Fruit fly (Drosophila melanogaster): ENCODE measurements around the gene CG15196.

The CG15196 gene

dm6 chrX:11451027-11451572 lies 41.4 kb downstream of the CG15196 start:
- TF ChIP-seq CG12605 (GFP tag; IDR thresholded peaks at IDR 0.05) (0 out of 2 replicates have a peak, but pooled peaks have one; percentile 13), rn (GFP tag; IDR thresholded peaks at IDR 0.05) (0 out of 2 replicates have a peak, but pooled peaks have one; percentile 33), Pif1A (GFP tag; optimal IDR thresholded peaks at IDR 0.05) (peak; percentile 36), CG32121 (GFP tag; IDR thresholded peaks at IDR 0.05) (peak; percentile 78; the same call in 1 of the 2 replicates), Pif1B (GFP tag; optimal IDR thresholded peaks at IDR 0.05) (no peak), Snoo (tag; optimal IDR thresholded peaks at IDR 0.05) (no peak), CG10348 (GFP tag; IDR thresholded peaks at IDR 0.05) (0 out of 2 replicates have a peak, but pooled peaks have one; percentile 50), CG4496 (GFP tag; IDR thresholded peaks at IDR 0.05) (peak; percentile 81), Ets98B (GFP tag; IDR thresholded peaks at IDR 0.05) (peak; percentile 84), CG8301 (tag; optimal IDR thresholded peaks at IDR 0.05) (peak; percentile 29), fd96Ca (GFP tag; IDR thresholded peaks at IDR 0.05) (peak; percentile 78)

DNA sequence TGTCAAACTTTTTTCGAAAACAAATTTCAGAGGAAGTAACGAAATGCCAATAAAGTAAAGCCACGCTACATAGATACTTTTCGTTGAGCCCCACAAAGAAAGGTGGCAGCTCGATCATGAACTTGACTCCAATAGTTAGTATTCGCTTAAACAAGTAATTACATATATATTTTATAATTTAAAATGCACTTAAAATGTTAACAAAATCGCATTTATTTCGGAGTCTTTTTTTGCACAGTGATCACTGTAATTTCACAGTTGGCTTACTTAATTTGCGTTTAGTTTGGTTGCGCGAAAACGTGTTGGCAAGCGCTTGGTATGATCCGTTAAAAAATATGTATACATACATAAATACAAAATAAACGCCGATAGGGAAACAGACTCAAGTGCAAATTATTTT lies 41.9 kb downstream of the CG15196 start:
- no peak for TF ChIP-seq D1 (tag; optimal IDR thresholded peaks at IDR 0.05)
- peak; percentile 48; the same call in 1 of the 2 replicates for TF ChIP-seq Ets98B (GFP tag; IDR thresholded peaks at IDR 0.05)
- TF ChIP-seq CG4496 (GFP tag; IDR thresholded peaks at IDR 0.05), result 0 out of 3 replicates have a peak, but pooled peaks have one; percentile 48
- TF ChIP-seq CG9948 (tag; optimal IDR thresholded peaks at IDR 0.05), result no peak
- TF ChIP-seq CG12605 (GFP tag; IDR thresholded peaks at IDR 0.05), result no peak
- no peak for TF ChIP-seq Pif1A (GFP tag; optimal IDR thresholded peaks at IDR 0.05)
- no peak for TF ChIP-seq CG10348 (GFP tag; IDR thresholded peaks at IDR 0.05)
- no peak for TF ChIP-seq CG34367 (tag; optimal IDR thresholded peaks at IDR 0.05)

DNA sequence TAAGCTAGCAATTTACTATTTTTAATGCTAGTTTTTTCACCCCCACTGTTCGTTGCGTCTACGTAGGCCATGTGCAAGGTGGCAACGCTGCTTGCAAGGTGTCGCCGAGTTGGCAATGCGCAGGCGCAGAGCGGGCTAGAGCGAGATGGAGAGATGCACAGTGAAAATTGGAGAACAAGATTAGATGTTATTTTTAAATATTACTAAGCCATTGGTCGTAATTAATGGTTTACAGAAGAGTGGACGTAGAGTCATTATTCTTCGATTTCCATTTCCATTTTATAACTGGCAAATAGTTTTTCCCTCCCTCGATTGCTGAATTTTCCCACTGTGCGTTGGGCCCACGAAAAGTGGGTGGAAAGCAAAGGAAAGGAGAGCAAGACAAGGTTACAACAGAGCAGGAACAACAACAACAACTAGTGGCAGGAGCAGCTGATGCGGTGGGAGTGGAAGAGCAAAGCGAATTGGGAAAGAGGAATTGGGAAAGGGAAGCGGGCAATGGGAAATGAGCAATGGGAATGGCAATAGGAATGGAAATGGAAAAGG lies 43.2 kb downstream of the CG15196 start:
- TF ChIP-seq D1 (tag; optimal IDR thresholded peaks at IDR 0.05) (peak; percentile 16), Ets98B (GFP tag; IDR thresholded peaks at IDR 0.05) (peak; percentile 94), CG9948 (tag; optimal IDR thresholded peaks at IDR 0.05) (peak; percentile 77), CG10348 (GFP tag; IDR thresholded peaks at IDR 0.05) (peak; percentile 79), CG8159 (tag; optimal IDR thresholded peaks at IDR 0.05) (peak; percentile 78), fd96Ca (GFP tag; IDR thresholded peaks at IDR 0.05) (peak; percentile 96), CG12605 (GFP tag; IDR thresholded peaks at IDR 0.05) (peak; percentile 84), CG13204 (GFP tag; optimal IDR thresholded peaks at IDR 0.05) (peak; percentile 49), Pif1B (GFP tag; optimal IDR thresholded peaks at IDR 0.05) (peak; percentile 89), CG34367 (tag; optimal IDR thresholded peaks at IDR 0.05) (peak; percentile 73), CG15710 (tag; optimal IDR thresholded peaks at IDR 0.05) (peak; percentile 79), CG14655 (GFP tag; optimal IDR thresholded peaks at IDR 0.05) (peak; percentile 88), CG32121 (GFP tag; IDR thresholded peaks at IDR 0.05) (peak; percentile 91), Snoo (tag; optimal IDR thresholded peaks at IDR 0.05) (peak; percentile 63), CG8301 (tag; optimal IDR thresholded peaks at IDR 0.05) (peak; percentile 85), CG17806 (tag; optimal IDR thresholded peaks at IDR 0.05) (peak; percentile 82), gl (tag; optimal IDR thresholded peaks at IDR 0.05) (peak; percentile 60), rn (GFP tag; IDR thresholded peaks at IDR 0.05) (peak; percentile 81), CG4496 (GFP tag; IDR thresholded peaks at IDR 0.05) (peak; percentile 97), Pif1A (GFP tag; optimal IDR thresholded peaks at IDR 0.05) (peak; percentile 93), EcR (GFP tag; optimal IDR thresholded peaks at IDR 0.05) (peak; percentile 10)

dm6 chrX:11453638-11454037 lies 43.9 kb downstream of the CG15196 start:
- TF ChIP-seq CG15710 (tag; optimal IDR thresholded peaks at IDR 0.05), result no peak
- TF ChIP-seq CG13204 (GFP tag; optimal IDR thresholded peaks at IDR 0.05), result no peak
- no peak for TF ChIP-seq EcR (GFP tag; optimal IDR thresholded peaks at IDR 0.05)
- no peak for TF ChIP-seq CG10348 (GFP tag; IDR thresholded peaks at IDR 0.05)
- no peak for TF ChIP-seq CG32121 (GFP tag; IDR thresholded peaks at IDR 0.05)
- no peak for TF ChIP-seq CG34367 (tag; optimal IDR thresholded peaks at IDR 0.05)
- TF ChIP-seq CG14655 (GFP tag; optimal IDR thresholded peaks at IDR 0.05), result no peak
- no peak for TF ChIP-seq Pif1A (GFP tag; optimal IDR thresholded peaks at IDR 0.05)
- TF ChIP-seq CG8159 (tag; optimal IDR thresholded peaks at IDR 0.05), result no peak
- no peak for TF ChIP-seq CG4496 (GFP tag; IDR thresholded peaks at IDR 0.05)
- no peak for TF ChIP-seq CG12605 (GFP tag; IDR thresholded peaks at IDR 0.05)
- TF ChIP-seq fd96Ca (GFP tag; IDR thresholded peaks at IDR 0.05), result no peak
- no peak for TF ChIP-seq CG9948 (tag; optimal IDR thresholded peaks at IDR 0.05)
- TF ChIP-seq gl (tag; optimal IDR thresholded peaks at IDR 0.05), result no peak
- no peak for TF ChIP-seq D1 (tag; optimal IDR thresholded peaks at IDR 0.05)

DNA sequence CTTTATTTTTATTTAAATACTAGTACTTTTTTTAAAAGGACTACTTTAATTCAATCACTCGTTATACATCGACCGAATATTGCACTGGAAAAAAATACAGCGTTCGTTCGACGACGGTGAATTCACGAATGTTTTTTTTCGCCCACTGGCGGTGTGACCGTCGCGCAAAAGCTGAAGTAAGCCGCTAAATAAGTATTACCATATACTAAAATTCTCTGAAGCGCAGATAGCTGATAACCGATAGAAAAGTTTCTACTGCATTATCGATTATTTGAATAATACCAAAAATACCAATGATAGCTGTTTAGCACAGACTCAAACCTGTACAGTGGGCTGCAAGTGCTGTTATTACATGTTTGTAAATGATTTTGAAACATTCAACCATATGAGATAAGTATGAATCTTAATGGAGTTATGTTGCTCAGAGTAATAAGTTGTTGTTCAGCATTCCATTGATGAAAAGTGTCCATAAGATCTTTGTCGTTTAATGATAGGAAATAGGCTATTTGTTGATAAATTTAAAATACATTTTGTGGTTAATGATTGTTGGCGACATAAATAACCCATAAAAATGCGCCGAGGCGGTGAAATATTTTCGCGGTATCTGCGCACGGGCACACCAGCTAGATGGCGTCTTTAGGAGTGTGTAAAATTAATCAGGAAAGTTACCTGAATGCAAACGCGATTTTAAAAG lies 44.6 kb downstream of the CG15196 start, which contains the start of the genes Evi5 and HP5:
Gene Evi5, minus strand, starts transcription at position 198 of the 694 bp plus-strand sequence.
Gene HP5, plus strand, starts transcription at position 598 of the 694 bp plus-strand sequence.
- no peak for TF ChIP-seq CG34367 (tag; optimal IDR thresholded peaks at IDR 0.05)
- TF ChIP-seq CG9948 (tag; optimal IDR thresholded peaks at IDR 0.05), result no peak
- peak; percentile 78; the same call in 2 of the 3 replicates for TF ChIP-seq CG4496 (GFP tag; IDR thresholded peaks at IDR 0.05)
- TF ChIP-seq CG32121 (GFP tag; IDR thresholded peaks at IDR 0.05), result 0 out of 2 replicates have a peak, but pooled peaks have one; percentile 15
- TF ChIP-seq Ets98B (GFP tag; IDR thresholded peaks at IDR 0.05), result peak; percentile 26; the same call in 1 of the 2 replicates
- no peak for TF ChIP-seq D1 (tag; optimal IDR thresholded peaks at IDR 0.05)
- peak; percentile 39; the same call in 1 of the 2 replicates for TF ChIP-seq rn (GFP tag; IDR thresholded peaks at IDR 0.05)
- TF ChIP-seq Snoo (tag; optimal IDR thresholded peaks at IDR 0.05), result peak; percentile 57
- TF ChIP-seq fd96Ca (GFP tag; IDR thresholded peaks at IDR 0.05), result peak; percentile 61; the same call in 1 of the 3 replicates
- TF ChIP-seq Pif1A (GFP tag; optimal IDR thresholded peaks at IDR 0.05), result no peak
- TF ChIP-seq CG8159 (tag; optimal IDR thresholded peaks at IDR 0.05), result peak; percentile 20
- TF ChIP-seq CG12605 (GFP tag; IDR thresholded peaks at IDR 0.05), result peak; percentile 38; the same call in 1 of the 2 replicates
